Fruit fly (Drosophila melanogaster) whole organism, embryonic: ENCODE measurements around the gene Nopp140.

Experiments
- Ada2b ChIP-seq: fragments of 200-800 bp; sonication (Bioruptor generic); IDR thresholded peaks from 2 replicates; pipeline ENCODE4 v1.3.6; 2022; ENCODE audit warnings: missing biosample characterization, missing genetic modification characterization
- CG10267 ChIP-seq: fragments of 200-800 bp; sonication (Bioruptor generic); optimal IDR thresholded peaks from 2 replicates; lab custom pipeline; 2018; ENCODE audit warnings: missing biosample characterization, mild to moderate bottlenecking, missing genetic modification characterization, moderate library complexity
- CG10321 ChIP-seq: fragments of 200-800 bp; sonication (Bioruptor generic); IDR thresholded peaks from 2 replicates; pipeline ENCODE4 v1.3.6; 2022; ENCODE audit warnings: missing biosample characterization, missing genetic modification characterization
- CG11695 ChIP-seq: fragments of 200-800 bp; sonication (Bioruptor generic); IDR thresholded peaks from 3 replicates; pipeline ENCODE4 v1.3.6; 2022; ENCODE audit warnings: missing biosample characterization, missing genetic modification characterization
- CG12155 ChIP-seq: fragments of 200-800 bp; sonication (Bioruptor generic); optimal IDR thresholded peaks from 3 replicates; lab custom pipeline; 2016; ENCODE audit warnings: missing biosample characterization, missing genetic modification characterization
- CG12299 ChIP-seq: fragments of 200-800 bp; sonication (Bioruptor generic); optimal IDR thresholded peaks from 2 replicates; lab custom pipeline; 2018; ENCODE audit warnings: missing biosample characterization, mild to moderate bottlenecking, missing genetic modification characterization
- CG12391 ChIP-seq: fragments of 200-800 bp; sonication (Bioruptor generic); optimal IDR thresholded peaks from 3 replicates; lab custom pipeline; 2018; ENCODE audit warnings: missing biosample characterization, mild to moderate bottlenecking, missing genetic modification characterization, moderate library complexity
- CG1832 ChIP-seq: fragments of 200-800 bp; sonication (Bioruptor generic); optimal IDR thresholded peaks from 2 replicates; lab custom pipeline; 2017; ENCODE audit warnings: missing biosample characterization, mild to moderate bottlenecking, missing genetic modification characterization, inconsistent platforms
- CG2678 ChIP-seq: fragments of 200-800 bp; sonication (Bioruptor generic); optimal IDR thresholded peaks from 3 replicates; lab custom pipeline; 2019; ENCODE audit warnings: missing biosample characterization, mild to moderate bottlenecking, missing genetic modification characterization, moderate library complexity
- CG32767 ChIP-seq: fragments of 200-800 bp; sonication (Bioruptor generic); IDR thresholded peaks from 2 replicates; pipeline ENCODE4 v1.3.6; 2022; ENCODE audit warnings: missing biosample characterization, missing genetic modification characterization
- CG43689 ChIP-seq: fragments of 200-800 bp; sonication (Bioruptor generic); IDR thresholded peaks from 2 replicates; pipeline ENCODE4 v1.3.6; 2022; ENCODE audit warnings: missing biosample characterization, missing genetic modification characterization
- CG4404 ChIP-seq: fragments of 200-800 bp; sonication (Bioruptor generic); IDR thresholded peaks from 2 replicates; pipeline ENCODE4 v1.3.6; 2022; ENCODE audit warnings: missing biosample characterization, missing genetic modification characterization
- CG5953 ChIP-seq: fragments of 200-800 bp; sonication (Bioruptor generic); IDR thresholded peaks from 2 replicates; pipeline ENCODE4 v1.3.6; 2022; ENCODE audit warnings: missing biosample characterization, missing genetic modification characterization
- CG6813 ChIP-seq: fragments of 200-800 bp; sonication (Bioruptor generic); optimal IDR thresholded peaks from 2 replicates; lab custom pipeline; 2017; ENCODE audit warnings: missing biosample characterization, missing genetic modification characterization, mild to moderate bottlenecking, moderate library complexity, missing genetic modification reagents
- CG7271 ChIP-seq: fragments of 200-800 bp; sonication (Bioruptor generic); optimal IDR thresholded peaks from 2 replicates; lab custom pipeline; 2018; ENCODE audit warnings: missing biosample characterization, mild to moderate bottlenecking, missing genetic modification characterization, moderate library complexity
- CG7357 ChIP-seq: fragments of 200-800 bp; sonication (Bioruptor generic); IDR thresholded peaks from 3 replicates; pipeline ENCODE4 v1.3.6; 2022; ENCODE audit warnings: missing biosample characterization, missing genetic modification characterization
- CG8290 ChIP-seq, 3 experiments: fragments of 200-800 bp; sonication (Bioruptor generic); optimal IDR thresholded peaks; 2 replicates each; lab custom pipeline; 2016 to 2019; ENCODE audit warnings: missing biosample characterization in 3 of 3, missing genetic modification characterization in 3 of 3, mild to moderate bottlenecking in 2 of 3, moderate library complexity in 1 of 3
- CG8924 ChIP-seq: fragments of 200-800 bp; optimal IDR thresholded peaks from 3 replicates; lab custom pipeline; 2019; ENCODE audit warnings: missing biosample characterization, mild to moderate bottlenecking, missing genetic modification characterization, moderate library complexity
- CG9215 ChIP-seq: fragments of 200-800 bp; sonication (Bioruptor generic); IDR thresholded peaks from 2 replicates; pipeline ENCODE4 v1.3.6; 2022; ENCODE audit warnings: missing biosample characterization, missing genetic modification characterization
- CG9437 ChIP-seq: fragments of 200-800 bp; sonication (Bioruptor generic); optimal IDR thresholded peaks from 2 replicates; lab custom pipeline; 2018; ENCODE audit warnings: missing biosample characterization, mild to moderate bottlenecking, missing genetic modification characterization
- CG9797 ChIP-seq: fragments of 200-800 bp; sonication (Bioruptor generic); optimal IDR thresholded peaks from 3 replicates; lab custom pipeline; 2018; ENCODE audit warnings: missing biosample characterization, mild to moderate bottlenecking, missing genetic modification characterization
- Deaf1 ChIP-seq: fragments of 200-800 bp; optimal IDR thresholded peaks from 3 replicates; lab custom pipeline; 2019; ENCODE audit warnings: missing biosample characterization, mild to moderate bottlenecking, missing genetic modification characterization, moderate library complexity
- Dfd ChIP-seq, 2 experiments: fragments of >200 bp; optimal IDR thresholded peaks; 2 replicates each; lab custom pipeline; 2017; ENCODE audit warnings: missing biosample characterization in 2 of 2, missing genetic modification characterization in 2 of 2
- Drgx ChIP-seq: fragments of 200-800 bp; sonication (Bioruptor generic); IDR thresholded peaks from 2 replicates; pipeline ENCODE4 v1.3.6; 2022; ENCODE audit warnings: missing biosample characterization, missing genetic modification characterization
- GATAe ChIP-seq: fragments of 200-800 bp; sonication (Bioruptor generic); conservative IDR thresholded peaks from 2 replicates; pipeline ENCODE4 v1.3.6; 2022; ENCODE audit warnings: missing biosample characterization, missing genetic modification characterization
- NK7.1 ChIP-seq: fragments of 200-800 bp; sonication (Bioruptor generic); optimal IDR thresholded peaks from 3 replicates; lab custom pipeline; 2016; ENCODE audit warnings: missing biosample characterization, missing genetic modification characterization
- Oaz ChIP-seq: fragments of 200-800 bp; sonication (Bioruptor generic); IDR thresholded peaks from 2 replicates; pipeline ENCODE4 v1.3.6; 2022; ENCODE audit warnings: missing biosample characterization, missing genetic modification characterization
- Optix ChIP-seq: fragments of 200-800 bp; sonication (Bioruptor generic); IDR thresholded peaks from 3 replicates; pipeline ENCODE4 v1.3.6; 2022; ENCODE audit warnings: missing biosample characterization, missing genetic modification characterization
- Ssrp ChIP-seq: fragments of 200-800 bp; sonication (Bioruptor generic); optimal IDR thresholded peaks from 2 replicates; lab custom pipeline; 2018; ENCODE audit warnings: missing biosample characterization, mild to moderate bottlenecking, missing genetic modification characterization, moderate library complexity
- Taf1 ChIP-seq: fragments of 200-800 bp; sonication (Bioruptor generic); IDR thresholded peaks from 2 replicates; pipeline ENCODE4 v1.3.6; 2022; ENCODE audit warnings: missing biosample characterization, missing genetic modification characterization
- Xrp1 ChIP-seq: fragments of 200-800 bp; sonication (Bioruptor generic); IDR thresholded peaks from 2 replicates; pipeline ENCODE4 v1.3.6; 2022; ENCODE audit warnings: missing biosample characterization, missing genetic modification characterization
- ato ChIP-seq: fragments of 200-800 bp; sonication (Bioruptor generic); IDR thresholded peaks from 2 replicates; pipeline ENCODE4 v1.3.6; 2022; ENCODE audit warnings: missing biosample characterization, missing genetic modification characterization; ENCODE audit not compliant: partially characterized antibody
- btn ChIP-seq: fragments of 200-800 bp; sonication (Bioruptor generic); optimal IDR thresholded peaks from 2 replicates; lab custom pipeline; 2016; ENCODE audit warnings: missing biosample characterization, missing genetic modification characterization
- emc ChIP-seq: fragments of 200-800 bp; sonication (Bioruptor generic); optimal IDR thresholded peaks from 2 replicates; lab custom pipeline; 2016; ENCODE audit warnings: missing biosample characterization, missing genetic modification characterization
- ftz-f1 ChIP-seq: fragments of 200-800 bp; sonication (Bioruptor generic); optimal IDR thresholded peaks from 2 replicates; lab custom pipeline; 2016; ENCODE audit warnings: missing biosample characterization, missing genetic modification characterization
- gfzf ChIP-seq: fragments of 200-800 bp; sonication (Bioruptor generic); optimal IDR thresholded peaks from 2 replicates; lab custom pipeline; 2016; ENCODE audit warnings: missing biosample characterization, mild to moderate bottlenecking, missing genetic modification characterization, moderate library complexity
- grau ChIP-seq: fragments of 200-800 bp; optimal IDR thresholded peaks from 3 replicates; lab custom pipeline; 2019; ENCODE audit warnings: missing biosample characterization, mild to moderate bottlenecking, missing genetic modification characterization, moderate library complexity
- hkb ChIP-seq, 2 experiments: fragments of 200-800 bp in 1 of 2; fragments of >200 bp in 1 of 2; sonication (Bioruptor generic) in 1 of 2; IDR thresholded peaks in 1 of 2; optimal IDR thresholded peaks in 1 of 2; 2 replicates each; pipeline versions ENCODE4 v1.3.6 to Lab custom; 2017 to 2022; ENCODE audit warnings: missing biosample characterization in 1 of 2, missing genetic modification characterization in 1 of 2
- insv ChIP-seq, 2 experiments: fragments of 200-800 bp; sonication (Bioruptor generic); optimal IDR thresholded peaks; 3 replicates each; lab custom pipeline; 2016 to 2018; ENCODE audit warnings: missing biosample characterization in 2 of 2, missing genetic modification characterization in 2 of 2
- phol ChIP-seq: fragments of 200-800 bp; sonication (Bioruptor generic); optimal IDR thresholded peaks from 3 replicates; lab custom pipeline; 2018; ENCODE audit warnings: missing biosample characterization, mild to moderate bottlenecking, missing genetic modification characterization, moderate library complexity
- row ChIP-seq: fragments of 200-800 bp; sonication (Bioruptor generic); IDR thresholded peaks from 3 replicates; pipeline ENCODE4 v1.3.6; 2022; ENCODE audit warnings: missing biosample characterization, missing genetic modification characterization
- sens-2 ChIP-seq: fragments of 200-800 bp; sonication (Bioruptor generic); IDR thresholded peaks from 2 replicates; pipeline ENCODE4 v1.3.6; 2022; ENCODE audit warnings: missing biosample characterization, missing genetic modification characterization
- slou ChIP-seq: fragments of 200-800 bp; sonication (Bioruptor generic); optimal IDR thresholded peaks from 3 replicates; lab custom pipeline; 2016; ENCODE audit warnings: missing biosample characterization, missing genetic modification characterization
- twi ChIP-seq: fragments of 200-800 bp; optimal IDR thresholded peaks from 2 replicates; lab custom pipeline; 2019; ENCODE audit warnings: missing biosample characterization, mild to moderate bottlenecking, missing genetic modification characterization, moderate library complexity

Nopp140 gene

DNA sequence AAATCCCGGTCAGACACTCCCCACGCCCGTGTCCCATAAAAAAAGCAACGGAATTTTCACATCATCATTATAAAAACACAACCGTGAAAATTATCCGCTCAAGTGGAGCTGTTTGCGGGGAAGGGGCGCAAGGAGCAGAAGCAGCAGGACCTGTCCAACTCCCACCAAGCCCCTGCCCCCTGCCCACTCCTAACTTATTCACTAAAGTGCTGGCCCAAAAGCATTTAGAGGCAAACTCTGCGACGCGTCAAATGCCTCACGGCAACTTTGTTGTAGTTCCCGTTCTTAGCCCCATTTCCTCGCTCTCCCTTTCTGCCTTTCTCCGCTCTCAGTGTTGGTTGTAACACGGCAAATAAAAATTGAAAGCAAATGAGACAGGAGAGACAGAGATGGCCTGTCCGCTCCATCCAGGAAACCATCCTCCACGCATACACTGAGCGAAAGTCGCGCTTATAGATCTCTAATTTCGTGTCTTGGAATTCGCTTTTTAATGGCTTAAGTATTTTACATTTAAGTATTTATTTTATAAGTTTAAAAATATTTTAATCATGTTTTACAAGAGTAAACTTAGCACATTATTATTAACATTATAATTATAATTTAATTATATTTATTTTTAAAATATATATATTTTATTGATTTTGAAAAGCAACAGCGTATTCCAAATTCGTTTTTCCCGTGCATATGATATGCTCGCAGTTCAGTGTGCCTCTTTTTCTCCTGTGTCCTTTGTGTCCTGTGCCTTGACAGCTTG, 26.9 kb downstream of the Nopp140 start (continued):
- TF ChIP-seq CG10267 (tag; lab: Kevin White, UChicago): peak; percentile 25
- peak; percentile 38 for TF ChIP-seq CG9437 (GFP tag; lab: Kevin White, UChicago)
- TF ChIP-seq CG7357 (GFP tag; lab: Robert Waterston, UW): no peak
- peak; percentile 76 for TF ChIP-seq CG2678 (tag; lab: Kevin White, UChicago)
- TF ChIP-seq CG9215 (GFP tag; lab: Robert Waterston, UW): peak; percentile 8; the same call in 1 of the 2 replicates
- no peak for TF ChIP-seq Ada2b (GFP tag; lab: Robert Waterston, UW)
- no peak for TF ChIP-seq CG4404 (GFP tag; lab: Robert Waterston, UW)
- peak; percentile 36 for TF ChIP-seq CG6813 (GFP tag; lab: Kevin White, UChicago)
- TF ChIP-seq CG8924 (tag; lab: Kevin White, UChicago): peak; percentile 67

DNA sequence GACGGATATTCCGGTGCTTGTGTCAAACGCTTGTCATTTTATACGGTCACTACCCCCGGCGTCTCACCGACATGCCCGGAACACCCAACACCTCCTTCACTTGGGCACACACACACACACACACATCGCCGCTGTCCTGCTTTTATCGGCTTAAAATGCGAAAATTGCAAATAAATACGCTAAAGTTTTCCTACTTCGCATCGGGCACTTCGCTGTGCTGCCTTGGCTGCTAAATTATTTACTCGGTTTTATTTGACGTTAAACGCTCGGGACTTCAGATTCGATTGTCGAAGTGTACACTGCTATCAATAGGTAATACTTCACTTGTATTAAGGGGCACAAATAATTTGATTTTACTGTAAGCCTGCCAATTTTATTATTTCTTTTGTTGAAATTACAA, 39.2 kb downstream of the Nopp140 start:
- TF ChIP-seq Dfd (GFP tag; optimal IDR thresholded peaks at IDR 0.05; lab: Kevin White, UChicago) (peak in 1 of 2 experiments; percentile 56), CG5953 (GFP tag; lab: Robert Waterston, UW) (no peak), CG32767 (GFP tag; lab: Robert Waterston, UW) (no peak), CG12155 (GFP tag; lab: Kevin White, UChicago) (no peak)

DNA sequence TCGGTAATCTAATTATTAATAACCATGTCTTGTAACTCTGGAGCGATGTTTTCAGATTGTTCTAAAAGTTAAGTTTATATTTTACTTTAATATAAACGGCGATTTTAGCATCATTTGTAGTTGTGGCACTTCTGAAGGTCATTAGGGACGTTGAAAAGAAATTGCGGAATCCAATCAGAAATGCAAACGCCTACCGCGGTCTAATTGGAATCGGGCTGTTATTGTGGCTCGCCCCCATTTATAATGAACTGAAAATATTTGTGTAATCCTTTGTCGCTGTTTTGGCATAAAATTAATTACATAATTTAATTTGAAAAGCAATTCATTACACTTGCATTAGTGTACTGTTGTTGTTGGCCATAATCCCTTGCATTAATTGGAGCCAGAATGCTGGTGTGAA, 45.7 kb downstream of the Nopp140 start:
- TF ChIP-seq insv (GFP tag; optimal IDR thresholded peaks at IDR 0.05; lab: Kevin White, UChicago): peak; percentile 64 to 93
- TF ChIP-seq CG10321: no peak
- TF ChIP-seq, all 482 proteins: peak for 1

DNA sequence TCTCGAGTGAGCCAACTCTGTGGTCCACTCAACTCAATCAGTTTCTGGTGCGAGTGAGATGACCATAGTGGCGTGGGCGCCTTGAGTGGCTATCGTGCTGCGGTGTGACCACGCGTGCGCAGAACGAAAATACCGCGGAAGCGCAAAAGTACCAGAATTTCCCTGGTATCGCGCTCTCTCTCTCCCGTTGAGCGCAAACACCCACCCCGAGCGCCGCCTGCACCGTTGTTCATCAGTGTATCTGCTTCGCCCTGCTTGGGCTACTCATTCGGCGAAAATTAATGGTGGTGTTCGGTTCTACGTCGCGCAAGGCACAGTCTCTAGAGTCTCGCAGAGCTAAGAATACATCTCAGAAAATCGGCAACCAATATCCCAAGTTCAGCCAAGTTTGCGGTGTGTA, 46.8 kb downstream of the Nopp140 start:
- TF ChIP-seq CG8290 (GFP tag; optimal IDR thresholded peaks at IDR 0.05; lab: Kevin White, UChicago) (no peak), CG8290 (tag; optimal IDR thresholded peaks at IDR 0.05; lab: Kevin White, UChicago) (peak; percentile 35 to 80), btn (no peak), grau (peak; percentile 29), row (GFP tag; lab: Robert Waterston, UW) (peak; percentile 51; the same call in 1 of the 3 replicates), twi (tag; lab: Kevin White, UChicago) (no peak), GATAe (no peak), NK7.1 (GFP tag; lab: Kevin White, UChicago) (no peak), Optix (GFP tag; lab: Robert Waterston, UW) (no peak), CG12299 (no peak), Xrp1 (peak; percentile 26; the same call in 1 of the 2 replicates), ftz-f1 (peak; percentile 59), Taf1 (GFP tag; lab: Robert Waterston, UW) (no peak), CG7271 (tag; lab: Kevin White, UChicago) (peak; percentile 32), gfzf (peak; percentile 87), CG9797 (GFP tag; lab: Kevin White, UChicago) (peak; percentile 84), CG43689 (GFP tag; lab: Robert Waterston, UW) (no peak), emc (no peak), Drgx (GFP tag; lab: Robert Waterston, UW) (peak; percentile 56), Deaf1 (tag; lab: Kevin White, UChicago) (peak; percentile 75), CG1832 (GFP tag; lab: Kevin White, UChicago) (peak; percentile 89), slou (GFP tag; lab: Kevin White, UChicago) (no peak), CG12391 (tag; lab: Kevin White, UChicago) (no peak), ato (GFP tag; lab: Robert Waterston, UW) (peak; percentile 85; the same call in 1 of the 2 replicates), phol (tag; lab: Kevin White, UChicago) (no peak), hkb (optimal IDR thresholded peaks at IDR 0.05; lab: Kevin White, UChicago) (peak; percentile 64), hkb (GFP tag; IDR thresholded peaks at IDR 0.05; lab: Robert Waterston, UW) (no peak), Ssrp (tag; lab: Kevin White, UChicago) (no peak), Oaz (GFP tag; lab: Robert Waterston, UW) (no peak), sens-2 (0 out of 2 replicates have a peak, but pooled peaks have one; percentile 47), CG11695 (GFP tag; lab: Robert Waterston, UW) (peak; percentile 35; the same call in 1 of the 3 replicates)
